Worm (Caenorhabditis elegans) whole organism, L3 larva: ENCODE results near the gene npr-31.

ENCODE experiments used
- ZK546.5 ChIP-seq: sonication (generic microtip); optimal IDR thresholded peaks from 2 replicates; lab custom pipeline; 2017; ENCODE audit warnings: missing biosample characterization, missing genetic modification characterization
- nhr-67 ChIP-seq: fragments of 150-350 bp; optimal IDR thresholded peaks from 2 replicates; lab custom pipeline; 2014; ENCODE audit warnings: missing biosample characterization, missing genetic modification characterization

DNA sequence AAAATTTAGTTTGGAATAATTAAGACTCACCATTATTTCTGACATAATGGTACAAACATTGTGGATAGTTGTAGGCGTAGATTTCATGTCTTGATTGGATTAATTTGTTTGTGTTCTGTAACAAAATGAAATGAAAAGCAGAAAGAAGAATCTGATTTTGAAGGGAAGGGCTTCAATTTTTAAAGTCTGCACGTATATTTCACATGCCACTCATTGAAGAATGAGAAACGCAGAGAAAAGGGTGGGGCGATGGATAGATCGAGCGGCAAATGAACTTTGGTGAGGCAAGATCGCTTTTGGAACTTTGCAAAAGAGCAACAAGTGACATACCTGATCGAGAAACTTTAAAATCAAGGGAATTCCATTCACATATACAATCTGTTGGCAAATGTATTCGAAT lies 42.1 kb upstream of the npr-31 start:
- TF ChIP-seq nhr-67 (tag; lab: Kevin White, UChicago) (no peak), ZK546.5 (tag; lab: Kevin White, UChicago) (no peak)
